Worm (Caenorhabditis elegans) whole organism, L2 larva: ENCODE data around the gene pdfr-1.

Source experiments
- R02D3.7 ChIP-seq: fragments of 150-350 bp; optimal IDR thresholded peaks from 2 replicates; lab custom pipeline; 2014; ENCODE audit warnings: missing biosample characterization, missing genetic modification characterization
- ama-1 ChIP-seq: fragments of 150-350 bp; optimal IDR thresholded peaks from 2 replicates; lab custom pipeline; 2018; ENCODE audit warnings: inconsistent platforms
- nhr-12 ChIP-seq: fragments of 150-350 bp; optimal IDR thresholded peaks from 2 replicates; lab custom pipeline; 2014; ENCODE audit warnings: missing biosample characterization, missing genetic modification characterization
- nhr-25 ChIP-seq: fragments of 150-350 bp; sonication (generic microtip); optimal IDR thresholded peaks from 3 replicates; lab custom pipeline; 2014; ENCODE audit warnings: missing biosample characterization, missing genetic modification characterization
- unc-39 ChIP-seq: fragments of 150-350 bp; optimal IDR thresholded peaks from 2 replicates; lab custom pipeline; 2014; ENCODE audit warnings: missing biosample characterization, missing genetic modification characterization
- zag-1 ChIP-seq: fragments of 150-350 bp; optimal IDR thresholded peaks from 2 replicates; lab custom pipeline; 2014; ENCODE audit warnings: missing biosample characterization, missing genetic modification characterization
- ztf-11 ChIP-seq: sonication (generic microtip); optimal IDR thresholded peaks from 2 replicates; lab custom pipeline; 2017; ENCODE audit warnings: missing biosample characterization, missing genetic modification characterization

DNA sequence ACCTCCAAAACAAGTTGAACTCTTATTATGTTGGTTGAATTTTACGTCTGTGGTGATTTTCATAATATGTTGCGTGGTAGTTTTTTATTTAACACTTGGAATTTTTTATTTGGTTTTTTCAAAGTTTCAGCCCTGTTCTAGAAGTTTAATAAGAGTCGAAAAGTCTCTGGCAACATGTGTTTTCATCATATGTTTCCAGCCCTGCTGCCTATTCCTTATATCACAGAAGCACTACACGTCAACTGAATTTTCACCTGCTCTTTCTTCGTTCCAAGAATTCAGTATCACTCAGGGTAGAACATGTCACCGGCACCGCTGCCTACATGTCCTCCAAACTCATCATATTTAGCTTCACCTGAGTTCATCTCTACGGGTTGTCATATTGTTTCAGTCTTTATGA, 41.4 kb downstream of the pdfr-1 start, which contains the start of gene srh-40:
- no peak for TF ChIP-seq unc-39 (tag; lab: Kevin White, UChicago)
- no peak for TF ChIP-seq ama-1 (lab: Kevin White, UChicago)
- TF ChIP-seq nhr-12 = no peak
- TF ChIP-seq zag-1 (tag; lab: Kevin White, UChicago) = no peak
- TF ChIP-seq R02D3.7 (tag; lab: Kevin White, UChicago) = no peak
- no peak for TF ChIP-seq ztf-11 (tag; lab: Kevin White, UChicago)
- no peak for TF ChIP-seq nhr-25
